Worm (Caenorhabditis elegans) whole organism, mixed stage, embryonic: ENCODE measurements around the gene lips-17.

Source experiments
- M03D4.4 ChIP-seq: sonication (generic microtip); optimal IDR thresholded peaks from 2 replicates; lab custom pipeline; 2017; ENCODE audit warnings: mild to moderate bottlenecking, missing genetic modification characterization, missing compliant biosample characterization
- bed-3 ChIP-seq: fragments of 200-800 bp; sonication (Bioruptor generic); optimal IDR thresholded peaks from 3 replicates; lab custom pipeline; 2018; ENCODE audit warnings: mild to moderate bottlenecking, missing genetic modification characterization, moderate library complexity, missing compliant biosample characterization
- ceh-39 ChIP-seq: fragments of 150-350 bp; optimal IDR thresholded peaks from 2 replicates; lab custom pipeline; 2014; ENCODE audit warnings: missing biosample characterization, missing genetic modification characterization
- ceh-43 ChIP-seq: fragments of 200-800 bp; sonication (Bioruptor generic); optimal IDR thresholded peaks from 2 replicates; lab custom pipeline; 2018; ENCODE audit warnings: mild to moderate bottlenecking, missing genetic modification characterization, moderate library complexity, missing compliant biosample characterization
- ceh-83 ChIP-seq: fragments of 200-800 bp; sonication (Bioruptor generic); optimal IDR thresholded peaks from 2 replicates; lab custom pipeline; 2018; ENCODE audit warnings: mild to moderate bottlenecking, missing genetic modification characterization, missing compliant biosample characterization
- ces-1 ChIP-seq: fragments of 150-350 bp; optimal IDR thresholded peaks from 2 replicates; lab custom pipeline; 2014; ENCODE audit warnings: missing biosample characterization, missing genetic modification reagents, missing genetic modification characterization
- drap-1 ChIP-seq: fragments of 200-800 bp; sonication (Bioruptor generic); optimal IDR thresholded peaks from 3 replicates; lab custom pipeline; 2018; ENCODE audit warnings: mild to moderate bottlenecking, missing genetic modification characterization, missing compliant biosample characterization
- elt-1 ChIP-seq: sonication (generic microtip); optimal IDR thresholded peaks from 2 replicates; lab custom pipeline; 2017; ENCODE audit warnings: missing genetic modification characterization, mild to moderate bottlenecking, missing compliant biosample characterization, antibody characterized with exemption, moderate library complexity, borderline replicate concordance; ENCODE audit not compliant: insufficient read depth
- flh-1 ChIP-seq: fragments of 200-800 bp; sonication (Bioruptor generic); optimal IDR thresholded peaks from 2 replicates; lab custom pipeline; 2018; ENCODE audit warnings: mild to moderate bottlenecking, missing genetic modification characterization, moderate library complexity, missing compliant biosample characterization
- ham-2 ChIP-seq: fragments of 200-800 bp; sonication (Bioruptor generic); optimal IDR thresholded peaks from 2 replicates; lab custom pipeline; 2018; ENCODE audit warnings: mild to moderate bottlenecking, missing genetic modification characterization, missing compliant biosample characterization
- lin-13 ChIP-seq: fragments of 150-350 bp; optimal IDR thresholded peaks from 2 replicates; lab custom pipeline; 2014; ENCODE audit warnings: missing biosample characterization, missing genetic modification characterization
- lsy-2 ChIP-seq: fragments of 150-350 bp; optimal IDR thresholded peaks from 2 replicates; lab custom pipeline; 2014; ENCODE audit warnings: missing biosample characterization, missing genetic modification characterization
- mab-5 ChIP-seq: fragments of 150-350 bp; optimal IDR thresholded peaks from 2 replicates; lab custom pipeline; 2014; ENCODE audit warnings: missing biosample characterization, missing genetic modification characterization
- mep-1 ChIP-seq: fragments of 150-350 bp; optimal IDR thresholded peaks from 2 replicates; lab custom pipeline; 2017; ENCODE audit warnings: missing biosample characterization, missing genetic modification reagents, missing genetic modification characterization, inconsistent platforms
- mls-2 ChIP-seq: sonication (generic microtip); optimal IDR thresholded peaks from 2 replicates; lab custom pipeline; 2016; ENCODE audit warnings: mild to moderate bottlenecking, missing genetic modification characterization, moderate library complexity, missing compliant biosample characterization
- nhr-2 ChIP-seq: fragments of 150-350 bp; optimal IDR thresholded peaks from 2 replicates; lab custom pipeline; 2014; ENCODE audit warnings: missing biosample characterization, missing genetic modification characterization
- nhr-28 ChIP-seq: fragments of 150-350 bp; optimal IDR thresholded peaks from 2 replicates; lab custom pipeline; 2014; ENCODE audit warnings: missing biosample characterization, missing genetic modification characterization
- nhr-76 ChIP-seq: sonication (generic microtip); optimal IDR thresholded peaks from 2 replicates; lab custom pipeline; 2017; ENCODE audit warnings: missing biosample characterization, missing genetic modification characterization
- pha-4 ChIP-seq: fragments of 150-350 bp; optimal IDR thresholded peaks from 2 replicates; lab custom pipeline; 2018; ENCODE audit warnings: missing biosample characterization, missing genetic modification reagents, missing genetic modification characterization
- sem-2 ChIP-seq: fragments of 200-800 bp; sonication (Bioruptor generic); optimal IDR thresholded peaks from 2 replicates; lab custom pipeline; 2018; ENCODE audit warnings: mild to moderate bottlenecking, missing genetic modification characterization, missing compliant biosample characterization
- snpc-4 ChIP-seq: fragments of 150-350 bp; optimal IDR thresholded peaks from 2 replicates; lab custom pipeline; 2014; ENCODE audit warnings: missing biosample characterization, missing genetic modification characterization
- sptf-1 ChIP-seq: sonication (generic microtip); optimal IDR thresholded peaks from 2 replicates; lab custom pipeline; 2017; ENCODE audit warnings: mild to moderate bottlenecking, missing genetic modification characterization, moderate library complexity, missing compliant biosample characterization
- tbx-8 ChIP-seq: fragments of 200-800 bp; sonication (Bioruptor generic); optimal IDR thresholded peaks from 2 replicates; lab custom pipeline; 2018; ENCODE audit warnings: mild to moderate bottlenecking, missing genetic modification characterization, moderate library complexity, missing compliant biosample characterization
- unc-120 ChIP-seq: sonication (generic microtip); optimal IDR thresholded peaks from 2 replicates; lab custom pipeline; 2017; ENCODE audit warnings: missing genetic modification characterization, missing compliant biosample characterization; ENCODE audit not compliant: poor library complexity, severe bottlenecking
- unc-39 ChIP-seq: fragments of 150-350 bp; optimal IDR thresholded peaks from 2 replicates; lab custom pipeline; 2014; ENCODE audit warnings: missing biosample characterization, missing genetic modification characterization
- unc-62 ChIP-seq: fragments of 150-350 bp; optimal IDR thresholded peaks from 2 replicates; lab custom pipeline; 2014; ENCODE audit warnings: missing biosample characterization, missing genetic modification reagents, missing genetic modification characterization
- zip-8 ChIP-seq: fragments of 150-350 bp; optimal IDR thresholded peaks from 2 replicates; lab custom pipeline; 2014; ENCODE audit warnings: missing biosample characterization, missing genetic modification characterization
- ztf-11 ChIP-seq: fragments of 150-350 bp; optimal IDR thresholded peaks from 2 replicates; lab custom pipeline; 2014; ENCODE audit warnings: missing biosample characterization, missing genetic modification characterization

lips-17 gene

DNA sequence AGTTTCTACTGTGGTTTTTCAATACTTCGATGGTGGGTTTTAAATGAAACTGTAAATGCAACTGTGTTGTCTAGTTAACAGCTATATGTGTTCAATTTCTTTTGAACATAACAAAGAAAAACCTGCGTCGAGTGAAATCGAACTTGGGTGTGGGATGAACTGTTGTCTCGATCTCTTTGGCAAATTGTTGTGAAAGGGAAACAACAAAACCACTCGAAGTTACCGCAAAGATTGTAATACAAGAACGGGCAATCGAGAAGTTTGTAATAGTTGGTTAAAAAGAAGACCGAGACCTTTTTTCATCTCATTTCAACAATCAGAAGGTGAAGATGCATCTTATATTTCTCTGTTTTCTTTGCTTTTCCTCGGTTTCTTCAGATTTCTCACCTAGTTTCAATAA, at the start of gene lips-17:
lips-17 (plus strand) TSS at position 301 of the 400 bp plus-strand sequence.
- no peak for TF ChIP-seq lin-13 (tag; lab: Kevin White, UChicago)

DNA sequence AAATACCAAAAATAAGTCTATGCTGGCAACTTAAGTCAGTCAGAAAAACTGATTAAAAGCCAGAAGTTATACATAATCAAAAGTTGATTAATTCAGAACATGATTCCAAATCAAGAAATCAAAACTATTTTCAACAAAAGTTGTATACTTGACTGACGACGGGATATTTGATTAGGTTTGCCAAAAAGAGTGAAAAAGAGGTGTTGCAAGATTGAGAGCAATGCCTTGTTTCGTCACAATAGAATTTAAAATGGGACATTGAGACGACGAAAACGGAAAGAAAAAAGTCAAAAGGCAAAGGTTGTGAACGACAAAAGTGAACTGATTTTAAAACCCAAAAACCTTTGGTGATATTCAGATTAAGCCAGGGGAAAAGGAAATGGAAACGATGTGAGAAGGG, 49.2 kb upstream of the lips-17 start:
- TF ChIP-seq nhr-2 (no peak), flh-1 (GFP tag; lab: Kevin White, UChicago) (no peak), ztf-11 (tag; lab: Kevin White, UChicago) (no peak), ceh-39 (tag; lab: Kevin White, UChicago) (no peak), mab-5 (tag; lab: Kevin White, UChicago) (no peak), ceh-83 (GFP tag; lab: Kevin White, UChicago) (no peak), ceh-43 (GFP tag; lab: Kevin White, UChicago) (no peak)

DNA sequence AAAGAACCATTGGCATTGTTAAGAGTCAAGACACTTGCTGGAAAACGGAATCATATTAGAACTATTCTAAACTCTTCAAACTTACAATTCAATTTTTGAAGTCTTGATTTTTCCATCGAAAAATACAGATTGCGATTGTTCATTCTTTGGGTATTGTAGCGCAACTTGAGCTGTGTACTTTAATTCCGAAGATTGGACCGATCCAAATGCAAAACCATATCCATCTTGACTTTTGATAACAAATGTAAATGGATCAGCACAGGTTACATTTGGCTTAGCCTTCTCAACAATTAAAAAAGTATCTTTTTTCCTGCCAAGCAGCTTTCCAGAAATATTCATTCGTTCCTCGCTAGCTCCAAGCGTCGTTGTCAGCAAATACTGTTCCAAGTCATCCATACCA, 47.2 kb upstream of the lips-17 start:
- TF ChIP-seq nhr-76: no peak
- TF ChIP-seq sptf-1 (tag; lab: Kevin White, UChicago): no peak
- no peak for TF ChIP-seq mls-2
- no peak for TF ChIP-seq drap-1 (GFP tag; lab: Kevin White, UChicago)
- TF ChIP-seq ham-2: no peak
- no peak for TF ChIP-seq snpc-4 (tag; lab: Kevin White, UChicago)
- no peak for TF ChIP-seq ceh-43 (GFP tag; lab: Kevin White, UChicago)
- TF ChIP-seq flh-1 (GFP tag; lab: Kevin White, UChicago): no peak

DNA sequence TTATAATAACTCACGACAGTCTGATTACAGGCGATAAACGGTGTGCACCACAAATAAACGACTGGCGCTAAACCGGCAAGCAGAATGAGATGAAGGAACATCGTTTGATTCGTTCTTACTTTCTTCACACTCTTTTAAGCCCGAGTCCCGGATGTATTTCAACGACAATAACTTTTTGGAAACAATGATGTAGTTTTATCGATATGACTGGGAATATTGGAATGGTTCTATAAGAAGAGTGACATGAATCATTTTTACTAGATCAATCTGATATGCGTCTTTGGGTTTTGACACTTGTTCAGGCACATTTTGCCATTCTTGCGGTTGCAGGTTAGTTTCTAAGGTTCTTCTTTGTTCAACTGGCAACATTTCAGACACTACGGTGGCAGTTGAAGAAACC, 46.6 kb upstream of the lips-17 start, which contains the start of the genes ZK1290.11 and ZK1290.1:
ZK1290.11 (minus strand) TSS at position 101 of the 400 bp plus-strand sequence.
ZK1290.1 (plus strand) TSS at position 271 of the 400 bp plus-strand sequence.
- TF ChIP-seq ces-1 (GFP tag; lab: Kevin White, UChicago): no peak
- TF ChIP-seq ceh-39 (tag; lab: Kevin White, UChicago): no peak
- TF ChIP-seq unc-62 (GFP tag; lab: Kevin White, UChicago): no peak
- TF ChIP-seq pha-4: no peak
- TF ChIP-seq nhr-28: no peak

DNA sequence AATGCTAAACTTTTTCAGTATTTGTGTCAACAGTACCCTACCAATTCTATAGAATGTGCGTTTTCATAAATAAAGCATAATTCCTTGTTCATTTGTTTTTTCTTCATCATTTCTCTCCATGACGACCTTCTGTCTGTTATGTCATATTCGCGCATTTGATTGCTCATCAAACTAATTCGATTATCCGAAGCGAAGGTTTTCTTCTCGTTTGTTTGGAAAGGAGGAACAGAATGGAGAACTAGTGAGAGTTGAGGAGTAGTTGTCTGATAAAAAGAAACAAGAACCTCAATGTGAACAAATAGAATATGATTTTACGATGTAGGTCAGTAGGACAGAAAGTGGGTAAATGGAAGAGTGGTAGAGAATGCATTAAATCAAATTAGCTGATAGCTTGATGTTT, 45.4 kb upstream of the lips-17 start:
- no peak for TF ChIP-seq unc-39
- TF ChIP-seq mep-1 (tag; lab: Kevin White, UChicago): no peak
- no peak for TF ChIP-seq bed-3 (GFP tag; lab: Kevin White, UChicago)
- peak; percentile 40 for TF ChIP-seq ces-1 (GFP tag; lab: Kevin White, UChicago)
- TF ChIP-seq lin-13 (tag; lab: Kevin White, UChicago): no peak
- TF ChIP-seq, all 35 proteins: peak for 1

DNA sequence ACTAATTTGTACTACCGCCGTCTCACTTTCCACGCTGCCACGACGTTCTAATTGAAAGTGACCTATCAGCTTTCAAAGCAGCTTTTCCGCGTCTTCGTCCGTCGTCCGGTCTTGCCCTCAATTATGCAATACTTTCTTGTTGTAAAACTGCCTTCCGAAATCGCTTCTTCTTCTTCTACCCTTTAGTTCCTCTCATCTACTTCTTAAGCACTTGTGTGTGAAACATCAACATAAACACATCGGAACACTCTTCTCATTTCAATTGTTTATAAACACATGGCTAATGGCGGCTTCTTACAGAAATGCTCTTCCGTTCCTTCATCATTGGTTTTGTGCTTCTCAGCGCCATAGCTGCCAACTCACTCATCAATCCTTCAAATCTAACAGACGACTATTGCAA, 37.7 kb upstream of the lips-17 start, which contains the start of gene F35D2.3:
F35D2.3 (plus strand) TSS at position 301 of the 400 bp plus-strand sequence.
- TF ChIP-seq snpc-4 (tag; lab: Kevin White, UChicago) (no peak), mep-1 (tag; lab: Kevin White, UChicago) (no peak), elt-1 (tag; lab: Kevin White, UChicago) (no peak), unc-39 (no peak), mls-2 (no peak), tbx-8 (GFP tag; lab: Kevin White, UChicago) (no peak), M03D4.4 (tag; lab: Kevin White, UChicago) (no peak), mab-5 (tag; lab: Kevin White, UChicago) (no peak), unc-120 (tag; lab: Kevin White, UChicago) (no peak), lsy-2 (tag; lab: Kevin White, UChicago) (no peak), ham-2 (no peak), nhr-76 (no peak), nhr-2 (no peak), drap-1 (GFP tag; lab: Kevin White, UChicago) (no peak), flh-1 (GFP tag; lab: Kevin White, UChicago) (no peak), ceh-83 (GFP tag; lab: Kevin White, UChicago) (no peak), ceh-39 (tag; lab: Kevin White, UChicago) (no peak), ceh-43 (GFP tag; lab: Kevin White, UChicago) (no peak)

DNA sequence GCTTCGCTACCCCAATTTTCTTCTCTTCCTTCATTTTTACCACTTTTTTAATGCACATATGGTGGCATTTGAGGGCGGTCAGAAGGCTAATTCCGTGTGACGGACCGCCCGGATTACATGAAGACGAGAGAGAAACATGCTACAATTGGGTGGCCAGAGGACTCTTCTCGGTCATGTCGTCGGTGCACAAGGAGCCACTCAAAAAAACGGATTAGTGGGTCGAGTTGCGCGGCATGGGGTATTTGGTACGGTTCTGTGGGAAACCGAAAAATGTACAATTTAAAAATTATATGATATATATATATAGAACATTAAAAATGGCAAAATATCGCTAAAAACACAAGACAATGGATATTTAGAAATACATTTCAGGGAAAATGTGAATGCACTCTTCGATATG, 37.2 kb upstream of the lips-17 start:
- TF ChIP-seq sem-2 (no peak), nhr-2 (peak; percentile 87), zip-8 (tag; lab: Kevin White, UChicago) (no peak)
